Fruit fly (Drosophila melanogaster): ENCODE measurements around the gene Ggamma30A.
A peak's percentile ranks its signal among the peaks of the same experiment; 100 is the strongest.

Ggamma30A gene

dm6 chr2L:9210864-9211701 is 45.3 kb upstream of the Ggamma30A start (continued):
- TF ChIP-seq CG6854 (GFP tag; optimal IDR thresholded peaks at IDR 0.05) (peak; percentile 23), CG2678 (tag; optimal IDR thresholded peaks at IDR 0.05) (peak; percentile 82), Hand (GFP tag; optimal IDR thresholded peaks at IDR 0.05) (no peak), lilli (GFP tag; optimal IDR thresholded peaks at IDR 0.05) (peak; percentile 43), CG16779 (GFP tag; IDR thresholded peaks at IDR 0.05) (no peak), slp2 (GFP tag; optimal IDR thresholded peaks at IDR 0.05) (peak; percentile 11), CG16815 (GFP tag; optimal IDR thresholded peaks at IDR 0.05) (no peak), CG31441 (GFP tag; IDR thresholded peaks at IDR 0.05) (peak; percentile 74), CG6791 (GFP tag; IDR thresholded peaks at IDR 0.05; ENCODE audit: partially characterized antibody) (no peak), CG8478 (optimal IDR thresholded peaks at IDR 0.05) (no peak), CG13296 (GFP tag; optimal IDR thresholded peaks at IDR 0.05) (peak; percentile 65), Hr51 (GFP tag; optimal IDR thresholded peaks at IDR 0.05) (peak in 1 of 2 experiments; percentile 73), CG3838 (GFP tag; optimal IDR thresholded peaks at IDR 0.05) (no peak), CG33557 (GFP tag; optimal IDR thresholded peaks at IDR 0.05) (no peak), pnt (GFP tag; optimal IDR thresholded peaks at IDR 0.05) (no peak), grau (tag; optimal IDR thresholded peaks at IDR 0.05) (peak; percentile 72), CG17361 (GFP tag; IDR thresholded peaks at IDR 0.05) (peak; percentile 74), Hsf (GFP tag; optimal IDR thresholded peaks at IDR 0.05) (peak; percentile 64), CG9876 (GFP tag; optimal IDR thresholded peaks at IDR 0.05) (no peak), CG9817 (tag; optimal IDR thresholded peaks at IDR 0.05) (peak; percentile 60), ab (GFP tag; optimal IDR thresholded peaks at IDR 0.05) (no peak), Blimp-1 (GFP tag; optimal IDR thresholded peaks at IDR 0.05) (peak; percentile 72), CG6654 (GFP tag; optimal IDR thresholded peaks at IDR 0.05) (no peak), sug (tag; optimal IDR thresholded peaks at IDR 0.05) (peak; percentile 48), CG2199 (GFP tag; IDR thresholded peaks at IDR 0.05) (no peak), CG17912 (GFP tag; optimal IDR thresholded peaks at IDR 0.05) (no peak), da (GFP tag; optimal IDR thresholded peaks at IDR 0.05) (no peak), CG12769 (tag; optimal IDR thresholded peaks at IDR 0.05) (no peak), Mes4 (GFP tag; optimal IDR thresholded peaks at IDR 0.05) (no peak), crol (GFP tag; IDR thresholded peaks at IDR 0.05) (no peak), sens-2 (GFP tag; IDR thresholded peaks at IDR 0.05) (no peak), CG34422 (GFP tag; IDR thresholded peaks at IDR 0.05) (peak; percentile 57; the same call in 1 of the 3 replicates), slou (GFP tag; optimal IDR thresholded peaks at IDR 0.05) (no peak), pzg (GFP tag; optimal IDR thresholded peaks at IDR 0.05) (no peak), Oaz (GFP tag; IDR thresholded peaks at IDR 0.05) (peak; percentile 45; the same call in 1 of the 2 replicates), Ptx1 (GFP tag; IDR thresholded peaks at IDR 0.05) (peak; percentile 78), Fer2 (tag; optimal IDR thresholded peaks at IDR 0.05) (no peak), C15 (GFP tag; IDR thresholded peaks at IDR 0.05) (no peak), D19B (GFP tag; optimal IDR thresholded peaks at IDR 0.05) (peak; percentile 30), rib (GFP tag; IDR thresholded peaks at IDR 0.05) (no peak), Dek (tag; optimal IDR thresholded peaks at IDR 0.05) (peak; percentile 40), pfk (GFP tag; optimal IDR thresholded peaks at IDR 0.05) (no peak), Pdp1 (GFP tag; optimal IDR thresholded peaks at IDR 0.05) (peak in 1 of 2 experiments; percentile 25), Trl (optimal IDR thresholded peaks at IDR 0.05) (no peak), Trl (GFP tag; optimal IDR thresholded peaks at IDR 0.05) (no peak), Lhr (GFP tag; optimal IDR thresholded peaks at IDR 0.05) (peak; percentile 38), Antp (GFP tag; optimal IDR thresholded peaks at IDR 0.05) (no peak), vvl (GFP tag; IDR thresholded peaks at IDR 0.05) (peak; percentile 73; the same call in 1 of the 2 replicates), CG11093 (GFP tag; IDR thresholded peaks at IDR 0.05) (peak; percentile 47; the same call in 1 of the 3 replicates), tap (tag; optimal IDR thresholded peaks at IDR 0.05) (peak; percentile 34)
